Fruit fly (Drosophila melanogaster) whole organism, prepupa: ENCODE results near the gene scu.
A peak's percentile ranks its signal among the peaks of the same experiment; 100 is the strongest.

Experiments
- Blimp-1 ChIP-seq: fragments of 200-800 bp; sonication (Bioruptor generic); optimal IDR thresholded peaks from 3 replicates; lab custom pipeline; 2017; ENCODE audit warnings: missing biosample characterization, missing genetic modification characterization, mild to moderate bottlenecking, moderate library complexity, missing genetic modification reagents
- CG10669 ChIP-seq: fragments of 200-800 bp; sonication (Bioruptor generic); optimal IDR thresholded peaks from 3 replicates; lab custom pipeline; 2018; ENCODE audit warnings: missing biosample characterization, mild to moderate bottlenecking, missing genetic modification characterization, moderate library complexity
- CG11294 ChIP-seq: fragments of 200-800 bp; sonication (Bioruptor generic); IDR thresholded peaks from 2 replicates; pipeline ENCODE4 v1.3.6; 2022; ENCODE audit warnings: missing biosample characterization, missing genetic modification characterization
- CG11762 ChIP-seq: fragments of 200-800 bp; sonication (Bioruptor generic); optimal IDR thresholded peaks from 3 replicates; lab custom pipeline; 2016; ENCODE audit warnings: missing biosample characterization, missing genetic modification characterization; ENCODE audit not compliant: insufficient read depth
- CG11902 ChIP-seq: fragments of 200-800 bp; sonication (Bioruptor generic); optimal IDR thresholded peaks from 3 replicates; lab custom pipeline; 2016; ENCODE audit warnings: missing biosample characterization, missing genetic modification characterization
- CG15336 ChIP-seq: fragments of 200-800 bp; sonication (Bioruptor generic); IDR thresholded peaks from 2 replicates; pipeline ENCODE4 v1.3.6; 2022; ENCODE audit warnings: missing biosample characterization, missing genetic modification characterization
- CG1621 ChIP-seq: fragments of 200-800 bp; sonication (Bioruptor generic); optimal IDR thresholded peaks from 3 replicates; lab custom pipeline; 2018; ENCODE audit warnings: missing biosample characterization, mild to moderate bottlenecking, missing genetic modification characterization
- CG31627 ChIP-seq: fragments of 200-800 bp; sonication (Bioruptor generic); optimal IDR thresholded peaks from 3 replicates; lab custom pipeline; 2016; ENCODE audit warnings: missing biosample characterization, missing genetic modification characterization
- CG34406 ChIP-seq: fragments of 200-800 bp; sonication (Bioruptor generic); optimal IDR thresholded peaks from 3 replicates; lab custom pipeline; 2016; ENCODE audit warnings: missing biosample characterization, missing genetic modification characterization
- CG3919 ChIP-seq: fragments of 200-800 bp; sonication (Bioruptor generic); optimal IDR thresholded peaks from 3 replicates; lab custom pipeline; 2016; ENCODE audit warnings: missing biosample characterization, missing genetic modification characterization
- CG6163 ChIP-seq: fragments of 200-800 bp; sonication (Bioruptor generic); IDR thresholded peaks from 3 replicates; pipeline ENCODE4 v1.3.6; 2022; ENCODE audit warnings: missing biosample characterization, missing genetic modification characterization
- CG6276 ChIP-seq: fragments of 200-800 bp; sonication (Bioruptor generic); optimal IDR thresholded peaks from 2 replicates; lab custom pipeline; 2017; ENCODE audit warnings: missing biosample characterization, mild to moderate bottlenecking, missing genetic modification characterization
- CG6792 ChIP-seq: fragments of 200-800 bp; sonication (Bioruptor generic); optimal IDR thresholded peaks from 3 replicates; lab custom pipeline; 2016; ENCODE audit warnings: missing biosample characterization, missing genetic modification characterization
- CG6854 ChIP-seq: fragments of 200-800 bp; sonication (Bioruptor generic); optimal IDR thresholded peaks from 2 replicates; lab custom pipeline; 2017; ENCODE audit warnings: missing biosample characterization, mild to moderate bottlenecking, missing genetic modification characterization
- CG7368 ChIP-seq: fragments of 200-800 bp; sonication (Bioruptor generic); optimal IDR thresholded peaks from 3 replicates; lab custom pipeline; 2016; ENCODE audit warnings: missing biosample characterization, missing genetic modification characterization
- CG8632 ChIP-seq: fragments of 200-800 bp; sonication (Bioruptor generic); optimal IDR thresholded peaks from 3 replicates; lab custom pipeline; 2016; ENCODE audit warnings: missing biosample characterization, missing genetic modification characterization
- Eip78C ChIP-seq: fragments of 200-800 bp; sonication (Bioruptor generic); peaks from one replicate; lab custom pipeline; 2016; ENCODE audit warnings: missing biosample characterization, missing genetic modification characterization
- Eip93F ChIP-seq: fragments of 200-800 bp; sonication (Bioruptor generic); optimal IDR thresholded peaks from 2 replicates; lab custom pipeline; 2016; ENCODE audit warnings: missing biosample characterization, mild to moderate bottlenecking, missing genetic modification characterization
- Hr38 ChIP-seq: sonication (Bioruptor generic); optimal IDR thresholded peaks from 2 replicates; lab custom pipeline; 2016; ENCODE audit warnings: missing biosample characterization, missing genetic modification characterization
- Hr4 ChIP-seq: fragments of 200-800 bp; sonication (Bioruptor generic); optimal IDR thresholded peaks from 3 replicates; lab custom pipeline; 2016; ENCODE audit warnings: missing biosample characterization, missing genetic modification characterization
- OdsH ChIP-seq: fragments of 200-800 bp; sonication (Bioruptor generic); optimal IDR thresholded peaks from 3 replicates; lab custom pipeline; 2016; ENCODE audit warnings: missing biosample characterization, missing genetic modification characterization
- Sox102F ChIP-seq: fragments of 200-800 bp; sonication (Bioruptor generic); optimal IDR thresholded peaks from 2 replicates; lab custom pipeline; 2016; ENCODE audit warnings: missing biosample characterization, mild to moderate bottlenecking, missing genetic modification characterization
- Sox14 ChIP-seq: fragments of 200-800 bp; sonication (Bioruptor generic); optimal IDR thresholded peaks from 3 replicates; lab custom pipeline; 2016; ENCODE audit warnings: missing biosample characterization, missing genetic modification characterization
- Sox15 ChIP-seq: fragments of 200-800 bp; sonication (Bioruptor generic); optimal IDR thresholded peaks from 3 replicates; lab custom pipeline; 2016; ENCODE audit warnings: missing biosample characterization, missing genetic modification characterization
- dac ChIP-seq: fragments of 200-800 bp; sonication (Bioruptor generic); optimal IDR thresholded peaks from 2 replicates; lab custom pipeline; 2017; ENCODE audit warnings: missing biosample characterization, mild to moderate bottlenecking, missing genetic modification characterization
- eg ChIP-seq: fragments of 200-800 bp; sonication (Bioruptor generic); IDR thresholded peaks from 3 replicates; pipeline ENCODE4 v1.3.6; 2022; ENCODE audit warnings: missing biosample characterization, missing genetic modification characterization
- fkh ChIP-seq: fragments of 200-800 bp; sonication (Bioruptor generic); optimal IDR thresholded peaks from 3 replicates; lab custom pipeline; 2017; ENCODE audit warnings: missing biosample characterization, mild to moderate bottlenecking, missing genetic modification characterization, moderate library complexity
- pdm3 ChIP-seq: fragments of 200-800 bp; sonication (Bioruptor generic); optimal IDR thresholded peaks from 3 replicates; lab custom pipeline; 2016; ENCODE audit warnings: missing biosample characterization, missing genetic modification characterization
- ss ChIP-seq, 2 experiments: fragments of 200-800 bp; sonication (Bioruptor generic); optimal IDR thresholded peaks; 2 replicates in 1 of 2; 3 replicates in 1 of 2; lab custom pipeline; 2017 to 2018; ENCODE audit warnings: mild to moderate bottlenecking in 2 of 2, missing biosample characterization in 2 of 2, missing genetic modification characterization in 2 of 2, moderate library complexity in 1 of 2
- svp ChIP-seq: fragments of 200-800 bp; sonication (Bioruptor generic); peaks from one replicate; lab custom pipeline; 2016; ENCODE audit warnings: missing biosample characterization, missing genetic modification characterization
- vri ChIP-seq: fragments of 200-800 bp; sonication (Bioruptor generic); optimal IDR thresholded peaks from 3 replicates; lab custom pipeline; 2016; ENCODE audit warnings: missing biosample characterization, mild to moderate bottlenecking, missing genetic modification characterization

scu gene

dm6 chrX:18136059-18136458 is 45.0 kb downstream of the scu start (continued):
- TF ChIP-seq Hr38 (GFP tag; lab: Kevin White, UChicago) (no peak), Blimp-1 (no peak), Hr4 (GFP tag; lab: Kevin White, UChicago) (peak; percentile 53), OdsH (GFP tag; lab: Kevin White, UChicago) (peak; percentile 43), Eip93F (GFP tag; lab: Kevin White, UChicago) (no peak)
- TF ChIP-seq, all 60 proteins: peak for 27

- TF ChIP-seq CG1621 (tag; lab: Kevin White, UChicago) (no peak), ss (GFP tag; optimal IDR thresholded peaks at IDR 0.05; lab: Kevin White, UChicago) (peak in 1 of 2 experiments; percentile 33), vri (peak; percentile 13), CG7368 (GFP tag; lab: Kevin White, UChicago) (no peak), dac (GFP tag; lab: Kevin White, UChicago) (peak; percentile 12), Sox102F (GFP tag; lab: Kevin White, UChicago) (peak; percentile 16), CG15336 (GFP tag; lab: Robert Waterston, UW) (0 out of 2 replicates have a peak, but pooled peaks have one; percentile 22), fkh (GFP tag; lab: Kevin White, UChicago) (peak; percentile 47), CG6276 (GFP tag; lab: Kevin White, UChicago) (peak; percentile 22), eg (GFP tag; lab: Robert Waterston, UW) (no peak), CG6792 (GFP tag; lab: Kevin White, UChicago) (no peak), Eip78C (GFP tag; lab: Kevin White, UChicago) (peak; percentile 67)
Measured at dm6 chrX:18136910-18137849, 46.1 kb downstream of the scu start, which contains the start of gene ari-1. ari-1 (minus strand) TSS chrX:18137784.

- TF ChIP-seq CG34406 (GFP tag; lab: Kevin White, UChicago): no peak
- TF ChIP-seq CG8632: no peak
- no peak for TF ChIP-seq Sox15 (GFP tag; lab: Kevin White, UChicago)
- TF ChIP-seq Sox14: no peak
- peak; percentile 26 for TF ChIP-seq Eip78C (GFP tag; lab: Kevin White, UChicago)
Measured at dm6 chrX:18138297-18138696, 47.2 kb downstream of the scu start, which contains the start of gene CG43229. CG43229 (plus strand) TSS chrX:18138542.

dm6 chrX:18139950-18140349 is 48.9 kb downstream of the scu start:
- TF ChIP-seq Sox14: no peak
- no peak for TF ChIP-seq CG6854 (GFP tag; lab: Kevin White, UChicago)
- no peak for TF ChIP-seq CG10669 (GFP tag; lab: Kevin White, UChicago)
- TF ChIP-seq pdm3 (GFP tag; lab: Kevin White, UChicago): no peak
- no peak for TF ChIP-seq CG6163
- no peak for TF ChIP-seq Hr38 (GFP tag; lab: Kevin White, UChicago)
- no peak for TF ChIP-seq CG7368 (GFP tag; lab: Kevin White, UChicago)
- no peak for TF ChIP-seq CG3919 (GFP tag; lab: Kevin White, UChicago)
- no peak for TF ChIP-seq Blimp-1
- TF ChIP-seq svp: peak; percentile 68
- no peak for TF ChIP-seq CG1621 (tag; lab: Kevin White, UChicago)
- TF ChIP-seq Eip78C (GFP tag; lab: Kevin White, UChicago): peak; percentile 60
- TF ChIP-seq CG31627 (GFP tag; lab: Kevin White, UChicago): no peak
- TF ChIP-seq CG11294 (GFP tag; lab: Robert Waterston, UW): no peak
- no peak for TF ChIP-seq CG11902 (GFP tag; lab: Kevin White, UChicago)

dm6 chrX:18140932-18141587 is 50.0 kb downstream of the scu start:
- TF ChIP-seq fkh (GFP tag; lab: Kevin White, UChicago): peak; percentile 29
- TF ChIP-seq svp: peak; percentile 6
- no peak for TF ChIP-seq CG11762 (GFP tag; lab: Kevin White, UChicago)
